Worm (Caenorhabditis elegans): ENCODE results near the gene F53F4.4.

Gene F53F4.4

DNA sequence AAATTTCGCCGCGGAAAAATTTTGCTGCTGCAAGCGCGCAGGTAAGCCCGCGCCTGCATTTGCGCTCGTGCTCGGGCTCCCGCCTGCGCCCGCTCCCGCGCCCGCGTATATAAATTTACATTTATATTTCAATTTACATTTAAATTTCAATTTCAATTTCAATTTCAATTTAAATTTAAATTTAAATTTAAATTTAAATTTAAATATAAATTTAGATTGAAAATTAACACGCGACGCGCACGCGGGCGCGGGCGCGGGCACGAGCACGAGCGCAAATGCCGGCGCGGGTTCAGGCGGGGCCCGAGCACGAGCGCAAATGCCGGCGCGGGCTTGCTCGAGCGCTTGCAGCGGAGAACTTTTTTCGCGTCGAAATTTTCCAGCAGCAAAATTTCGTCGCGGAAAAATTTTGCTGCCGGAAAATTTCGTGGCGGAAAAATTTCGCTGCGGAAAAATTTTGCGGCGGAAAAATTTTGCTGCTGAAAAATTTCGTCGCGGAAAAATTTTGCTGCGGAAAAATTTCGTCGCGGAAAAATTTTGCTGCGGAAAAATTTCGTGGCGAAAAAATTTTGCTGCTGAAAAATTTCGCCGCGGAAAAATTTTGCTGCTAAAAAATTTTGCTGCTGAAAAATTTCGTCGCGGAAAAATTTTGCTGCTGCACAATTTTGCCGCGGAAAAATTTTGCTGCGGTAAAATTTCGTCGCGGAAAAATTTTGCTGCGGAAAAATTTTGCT is 52.8 kb downstream of the F53F4.4 start:
- no peak for TF ChIP-seq rbr-2 (tag; optimal IDR thresholded peaks at IDR 0.05)
- no peak for TF ChIP-seq unc-39 (tag; optimal IDR thresholded peaks at IDR 0.05)
- TF ChIP-seq unc-130 (GFP tag; optimal IDR thresholded peaks at IDR 0.05) = no peak
- TF ChIP-seq egl-27 (tag; optimal IDR thresholded peaks at IDR 0.05) = no peak
- no peak for TF ChIP-seq gei-8 (GFP tag; optimal IDR thresholded peaks at IDR 0.05)
- TF ChIP-seq snpc-1.2 (GFP tag; IDR thresholded peaks at IDR 0.05) = peak; percentile 38; the same call in 1 of the 2 replicates
- peak; percentile 30; the same call in 1 of the 2 replicates for TF ChIP-seq php-3 (GFP tag; IDR thresholded peaks at IDR 0.05)
- TF ChIP-seq mxl-2 (GFP tag; conservative IDR thresholded peaks at IDR 0.05) = 0 out of 2 replicates have a peak, but pooled peaks have one; percentile 33
- TF ChIP-seq ceh-28 (tag; optimal IDR thresholded peaks at IDR 0.05) = no peak
- TF ChIP-seq zip-11 (GFP tag; IDR thresholded peaks at IDR 0.05) = no peak; the same call in 1 of the 2 replicates
- no peak for TF ChIP-seq aly-2 (tag; optimal IDR thresholded peaks at IDR 0.05)
- no peak for TF ChIP-seq ztf-7 (tag; optimal IDR thresholded peaks at IDR 0.05)
- TF ChIP-seq lin-29 (GFP tag; IDR thresholded peaks at IDR 0.05) = no peak
- TF ChIP-seq F49E8.2 (tag; optimal IDR thresholded peaks at IDR 0.05; ENCODE audit: borderline replicate concordance) = no peak
- no peak for TF ChIP-seq hmg-1.1 (GFP tag; IDR thresholded peaks at IDR 0.05)
- TF ChIP-seq ceh-32 (tag; optimal IDR thresholded peaks at IDR 0.05; ENCODE audit: poor library complexity) = no peak
- TF ChIP-seq unc-62 (GFP tag; optimal IDR thresholded peaks at IDR 0.05 in 1 of 2) = no peak
- no peak for TF ChIP-seq unc-62 (tag; optimal IDR thresholded peaks at IDR 0.05)
- no peak for TF ChIP-seq dve-1 (tag; optimal IDR thresholded peaks at IDR 0.05; ENCODE audit: insufficient read depth)
- TF ChIP-seq ZK337.2 (GFP tag; IDR thresholded peaks at IDR 0.05) = peak; percentile 24; the same call in 1 of the 2 replicates
- no peak for TF ChIP-seq spr-3 (GFP tag; optimal IDR thresholded peaks at IDR 0.05)
- no peak for TF ChIP-seq saeg-2 (GFP tag; IDR thresholded peaks at IDR 0.05)
- no peak for TF ChIP-seq lin-13 (GFP tag; optimal IDR thresholded peaks at IDR 0.05)
- TF ChIP-seq ceh-44 (GFP tag; IDR thresholded peaks at IDR 0.05) = no peak
- TF ChIP-seq set-16 (GFP tag; IDR thresholded peaks at IDR 0.05) = peak; percentile 100
- no peak for TF ChIP-seq nhr-48 (tag; optimal IDR thresholded peaks at IDR 0.05)
- no peak for TF ChIP-seq lin-39 (tag; optimal IDR thresholded peaks at IDR 0.05)
- no peak for TF ChIP-seq dmd-6 (GFP tag; IDR thresholded peaks at IDR 0.05)
- no peak for TF ChIP-seq zfp-3 (GFP tag; conservative IDR thresholded peaks at IDR 0.05)
- peak; percentile 11 for TF ChIP-seq sdz-12 (GFP tag; optimal IDR thresholded peaks at IDR 0.05)
- TF ChIP-seq hlh-11 (tag; optimal IDR thresholded peaks at IDR 0.05) = no peak
- no peak for TF ChIP-seq F37D6.2 (tag; optimal IDR thresholded peaks at IDR 0.05)
- TF ChIP-seq R02D3.7 (tag; optimal IDR thresholded peaks at IDR 0.05) = no peak
- no peak for TF ChIP-seq pqm-1 (tag; optimal IDR thresholded peaks at IDR 0.05)
- TF ChIP-seq nhr-25 (tag; optimal IDR thresholded peaks at IDR 0.05; ENCODE audit: borderline replicate concordance, insufficient read depth) = no peak
- TF ChIP-seq mdt-29 (GFP tag; IDR thresholded peaks at IDR 0.05) = no peak
- TF ChIP-seq ces-1 (GFP tag; optimal IDR thresholded peaks at IDR 0.05) = no peak
- no peak for TF ChIP-seq nhr-77 (tag; optimal IDR thresholded peaks at IDR 0.05)
- no peak for TF ChIP-seq daf-12 (tag; optimal IDR thresholded peaks at IDR 0.05)
- no peak for TF ChIP-seq nhr-6 (tag; optimal IDR thresholded peaks at IDR 0.05)
- no peak for TF ChIP-seq nhr-28 (tag; optimal IDR thresholded peaks at IDR 0.05)
- no peak for TF ChIP-seq zip-2 (tag; optimal IDR thresholded peaks at IDR 0.05)
- no peak for TF ChIP-seq hif-1 (tag; optimal IDR thresholded peaks at IDR 0.05)
- TF ChIP-seq nhr-237 (tag; optimal IDR thresholded peaks at IDR 0.05) = no peak
- TF ChIP-seq nhr-11 (tag; optimal IDR thresholded peaks at IDR 0.05) = no peak
- peak; percentile 90 for TF ChIP-seq F44E2.7 (GFP tag; IDR thresholded peaks at IDR 0.05)
- peak; percentile 40; the same call in 1 of the 2 replicates for TF ChIP-seq nhr-42 (GFP tag; IDR thresholded peaks at IDR 0.05)
- no peak for TF ChIP-seq Y105C5A.15 (GFP tag; IDR thresholded peaks at IDR 0.05)
- no peak for TF ChIP-seq jun-1 (tag; optimal IDR thresholded peaks at IDR 0.05)
- no peak for TF ChIP-seq ztf-11 (tag; optimal IDR thresholded peaks at IDR 0.05)
- TF ChIP-seq snpc-4 (tag; optimal IDR thresholded peaks at IDR 0.05) = no peak
